Fruit fly (Drosophila melanogaster) whole organism, embryonic: ENCODE results near the gene Sap30.

Source experiments
- BtbVII ChIP-seq: fragments of 200-800 bp; sonication (Bioruptor generic); optimal IDR thresholded peaks from 3 replicates; lab custom pipeline; 2017; ENCODE audit warnings: missing biosample characterization, mild to moderate bottlenecking, missing genetic modification characterization
- Bteb2 ChIP-seq: fragments of 200-800 bp; sonication (Bioruptor generic); optimal IDR thresholded peaks from 2 replicates; lab custom pipeline; 2016; ENCODE audit warnings: missing biosample characterization, missing genetic modification characterization
- C15 ChIP-seq: fragments of 200-800 bp; sonication (Bioruptor generic); IDR thresholded peaks from 3 replicates; pipeline ENCODE4 v1.3.6; 2022; ENCODE audit warnings: missing biosample characterization, missing genetic modification characterization
- CG10147 ChIP-seq: fragments of 200-800 bp; sonication (Bioruptor generic); optimal IDR thresholded peaks from 2 replicates; lab custom pipeline; 2019; ENCODE audit warnings: missing biosample characterization, mild to moderate bottlenecking, missing genetic modification characterization, moderate library complexity
- CG11247 ChIP-seq: fragments of 200-800 bp; sonication (Bioruptor generic); IDR thresholded peaks from 2 replicates; pipeline ENCODE4 v1.3.6; 2022; ENCODE audit warnings: missing biosample characterization, missing genetic modification characterization
- CG13296 ChIP-seq: fragments of 200-800 bp; sonication (Bioruptor generic); optimal IDR thresholded peaks from 3 replicates; lab custom pipeline; 2018; ENCODE audit warnings: missing biosample characterization, mild to moderate bottlenecking, missing genetic modification characterization
- CG14014 ChIP-seq: fragments of 200-800 bp; sonication (Bioruptor generic); IDR thresholded peaks from 2 replicates; pipeline ENCODE4 v1.3.6; 2022; ENCODE audit warnings: missing biosample characterization, missing genetic modification characterization
- CG14441 ChIP-seq: fragments of 200-800 bp; sonication (Bioruptor generic); IDR thresholded peaks from 2 replicates; pipeline ENCODE4 v1.3.6; 2022; ENCODE audit warnings: missing biosample characterization, missing genetic modification characterization
- CG1529 ChIP-seq: fragments of 200-800 bp; sonication (Bioruptor generic); optimal IDR thresholded peaks from 3 replicates; lab custom pipeline; 2018; ENCODE audit warnings: missing biosample characterization, missing genetic modification characterization
- CG2116 ChIP-seq: fragments of 200-800 bp; sonication (Bioruptor generic); optimal IDR thresholded peaks from 3 replicates; lab custom pipeline; 2018; ENCODE audit warnings: missing biosample characterization, mild to moderate bottlenecking, missing genetic modification characterization
- CG2120 ChIP-seq: fragments of 200-800 bp; sonication (Bioruptor generic); optimal IDR thresholded peaks from 3 replicates; lab custom pipeline; 2016; ENCODE audit warnings: missing biosample characterization, missing genetic modification characterization
- CG2199 ChIP-seq: fragments of 200-800 bp; sonication (Bioruptor generic); IDR thresholded peaks from 3 replicates; pipeline ENCODE4 v1.3.6; 2022; ENCODE audit warnings: missing biosample characterization, missing genetic modification characterization
- CG2712 ChIP-seq: fragments of 200-800 bp; optimal IDR thresholded peaks from 3 replicates; lab custom pipeline; 2019; ENCODE audit warnings: missing biosample characterization, mild to moderate bottlenecking, missing genetic modification characterization, moderate library complexity
- CG3995 ChIP-seq: fragments of 200-800 bp; sonication (Bioruptor generic); optimal IDR thresholded peaks from 3 replicates; lab custom pipeline; 2016; ENCODE audit warnings: missing biosample characterization, missing genetic modification characterization
- CG6689 ChIP-seq: fragments of 200-800 bp; sonication (Bioruptor generic); IDR thresholded peaks from 2 replicates; pipeline ENCODE4 v1.3.6; 2022; ENCODE audit warnings: missing biosample characterization, missing genetic modification characterization
- CG6765 ChIP-seq: fragments of 200-800 bp; sonication (Bioruptor generic); optimal IDR thresholded peaks from 3 replicates; lab custom pipeline; 2017; ENCODE audit warnings: missing biosample characterization, mild to moderate bottlenecking, missing genetic modification characterization
- CG8089 ChIP-seq: fragments of 200-800 bp; sonication (Bioruptor generic); optimal IDR thresholded peaks from 3 replicates; lab custom pipeline; 2016; ENCODE audit warnings: missing biosample characterization, missing genetic modification characterization
- CG9797 ChIP-seq: fragments of 200-800 bp; sonication (Bioruptor generic); optimal IDR thresholded peaks from 3 replicates; lab custom pipeline; 2018; ENCODE audit warnings: missing biosample characterization, mild to moderate bottlenecking, missing genetic modification characterization
- HLH3B ChIP-seq: fragments of 200-800 bp; sonication (Bioruptor generic); IDR thresholded peaks from 2 replicates; pipeline ENCODE4 v1.3.6; 2022; ENCODE audit warnings: missing biosample characterization, missing genetic modification characterization
- HmgD ChIP-seq: fragments of 200-800 bp; sonication (Bioruptor generic); optimal IDR thresholded peaks from 3 replicates; lab custom pipeline; 2016; ENCODE audit warnings: missing biosample characterization, missing genetic modification characterization
- MBD-R2 ChIP-seq: fragments of 200-800 bp; sonication (Bioruptor generic); IDR thresholded peaks from 2 replicates; pipeline ENCODE4 v1.3.6; 2022; ENCODE audit warnings: missing biosample characterization, missing genetic modification characterization
- Med ChIP-seq: fragments of 200-800 bp; sonication (Bioruptor generic); peaks from one replicate; lab custom pipeline; 2016; ENCODE audit warnings: missing biosample characterization, missing genetic modification characterization, mild to moderate bottlenecking, inconsistent platforms, moderate library complexity
- NFAT ChIP-seq: fragments of 200-800 bp; sonication (Bioruptor generic); IDR thresholded peaks from 2 replicates; pipeline ENCODE4 v1.3.6; 2022; ENCODE audit warnings: missing biosample characterization, missing genetic modification characterization
- Pdp1 ChIP-seq, 2 experiments: fragments of 200-800 bp; sonication (Bioruptor generic); optimal IDR thresholded peaks; 3 replicates each; lab custom pipeline; 2016; ENCODE audit warnings: missing biosample characterization in 2 of 2, missing genetic modification characterization in 2 of 2, mild to moderate bottlenecking in 1 of 2, moderate library complexity in 1 of 2
- Scr ChIP-seq: fragments of 200-800 bp; sonication (Bioruptor generic); IDR thresholded peaks from 2 replicates; pipeline ENCODE4 v1.3.6; 2022; ENCODE audit warnings: missing biosample characterization, missing genetic modification characterization; ENCODE audit not compliant: partially characterized antibody
- Sin3A ChIP-seq: fragments of >200 bp; optimal IDR thresholded peaks from 2 replicates; lab custom pipeline; 2018
- Sry-δ ChIP-seq: fragments of 200-800 bp; sonication (Bioruptor generic); optimal IDR thresholded peaks from 2 replicates; lab custom pipeline; 2016; ENCODE audit warnings: missing biosample characterization, missing genetic modification characterization
- Trl ChIP-seq, 3 experiments: fragments of >200 bp in 2 of 3; fragments of 200-800 bp in 1 of 3; sonication (Bioruptor generic) in 1 of 3; optimal IDR thresholded peaks; 2 replicates in 1 of 3; 3 replicates in 2 of 3; lab custom pipeline; 2016 to 2017; ENCODE audit warnings: missing biosample characterization in 1 of 3, missing genetic modification characterization in 1 of 3
- Xbp1 ChIP-seq: fragments of 200-800 bp; sonication (Bioruptor generic); optimal IDR thresholded peaks from 3 replicates; lab custom pipeline; 2016; ENCODE audit warnings: missing biosample characterization, mild to moderate bottlenecking, missing genetic modification characterization
- bab2 ChIP-seq: fragments of 200-800 bp; sonication (Bioruptor generic); optimal IDR thresholded peaks from 2 replicates; lab custom pipeline; 2016; ENCODE audit warnings: missing biosample characterization, missing genetic modification characterization
- corto ChIP-seq: fragments of 200-800 bp; sonication (Bioruptor generic); optimal IDR thresholded peaks from 2 replicates; lab custom pipeline; 2016; ENCODE audit warnings: missing biosample characterization, mild to moderate bottlenecking, missing genetic modification characterization, moderate library complexity
- fu2 ChIP-seq: fragments of 200-800 bp; sonication (Bioruptor generic); optimal IDR thresholded peaks from 2 replicates; lab custom pipeline; 2016; ENCODE audit warnings: missing biosample characterization, missing genetic modification characterization
- gcm2 ChIP-seq: fragments of 200-800 bp; sonication (Bioruptor generic); optimal IDR thresholded peaks from 2 replicates; lab custom pipeline; 2016; ENCODE audit warnings: missing biosample characterization, missing genetic modification characterization
- hbn ChIP-seq: fragments of 200-800 bp; sonication (Bioruptor generic); IDR thresholded peaks from 2 replicates; pipeline ENCODE4 v1.3.6; 2022; ENCODE audit warnings: missing biosample characterization, missing genetic modification characterization; ENCODE audit not compliant: partially characterized antibody
- lmd ChIP-seq: fragments of 200-800 bp; sonication (Bioruptor generic); IDR thresholded peaks from 2 replicates; pipeline ENCODE4 v1.3.6; 2022; ENCODE audit warnings: missing biosample characterization, missing genetic modification characterization
- nau ChIP-seq: fragments of 200-800 bp; sonication (Bioruptor generic); optimal IDR thresholded peaks from 3 replicates; lab custom pipeline; 2017; ENCODE audit warnings: missing biosample characterization, mild to moderate bottlenecking, missing genetic modification characterization, missing genetic modification reagents
- onecut ChIP-seq: fragments of 200-800 bp; sonication (Bioruptor generic); IDR thresholded peaks from 2 replicates; pipeline ENCODE4 v1.3.6; 2022; ENCODE audit warnings: missing biosample characterization, missing genetic modification characterization
- p53 ChIP-seq: fragments of 200-800 bp; sonication (Bioruptor generic); optimal IDR thresholded peaks from 2 replicates; lab custom pipeline; 2016; ENCODE audit warnings: missing biosample characterization, missing genetic modification characterization
- pan ChIP-seq, 4 experiments: fragments of >200 bp in 3 of 4; fragments of 200-800 bp in 1 of 4; sonication (Bioruptor generic) in 1 of 4; optimal IDR thresholded peaks in 3 of 4; IDR thresholded peaks in 1 of 4; 2 replicates each; pipeline versions ENCODE4 v1.3.6 to Lab custom; 2017 to 2022; ENCODE audit warnings: missing biosample characterization in 2 of 4, missing genetic modification characterization in 2 of 4, mixed read lengths in 1 of 4
- row ChIP-seq: fragments of 200-800 bp; sonication (Bioruptor generic); IDR thresholded peaks from 3 replicates; pipeline ENCODE4 v1.3.6; 2022; ENCODE audit warnings: missing biosample characterization, missing genetic modification characterization
- scrt ChIP-seq: fragments of 200-800 bp; sonication (Bioruptor generic); optimal IDR thresholded peaks from 2 replicates; lab custom pipeline; 2018; ENCODE audit warnings: missing biosample characterization, mild to moderate bottlenecking, missing genetic modification characterization, moderate library complexity
- sd ChIP-seq: fragments of 200-800 bp; sonication (Bioruptor generic); optimal IDR thresholded peaks from 3 replicates; lab custom pipeline; 2018; ENCODE audit warnings: missing biosample characterization, mild to moderate bottlenecking, missing genetic modification characterization, moderate library complexity
- sens-2 ChIP-seq: fragments of 200-800 bp; sonication (Bioruptor generic); IDR thresholded peaks from 2 replicates; pipeline ENCODE4 v1.3.6; 2022; ENCODE audit warnings: missing biosample characterization, missing genetic modification characterization
- sob ChIP-seq: fragments of 200-800 bp; sonication (Bioruptor generic); IDR thresholded peaks from 2 replicates; pipeline ENCODE4 v1.3.6; 2022; ENCODE audit warnings: missing biosample characterization, missing genetic modification characterization
- tin ChIP-seq: fragments of 200-800 bp; sonication (Bioruptor generic); optimal IDR thresholded peaks from 3 replicates; lab custom pipeline; 2016; ENCODE audit warnings: missing biosample characterization, missing genetic modification characterization
- tna ChIP-seq: fragments of 200-800 bp; sonication (Bioruptor generic); IDR thresholded peaks from 2 replicates; pipeline ENCODE4 v1.3.6; 2022; ENCODE audit warnings: missing biosample characterization, missing genetic modification characterization; ENCODE audit not compliant: partially characterized antibody
- ttk ChIP-seq: fragments of 200-800 bp; sonication (Bioruptor generic); IDR thresholded peaks from 2 replicates; pipeline ENCODE4 v2.1.2; 2022; ENCODE audit warnings: missing biosample characterization, missing genetic modification characterization
- vvl ChIP-seq: fragments of 200-800 bp; sonication (Bioruptor generic); IDR thresholded peaks from 2 replicates; pipeline ENCODE4 v1.3.6; 2022; ENCODE audit warnings: missing biosample characterization, missing genetic modification characterization
- zf30C ChIP-seq: fragments of 200-800 bp; sonication (Bioruptor generic); optimal IDR thresholded peaks from 3 replicates; lab custom pipeline; 2018; ENCODE audit warnings: missing biosample characterization, mild to moderate bottlenecking, missing genetic modification characterization

Sap30 gene

dm6 chrX:16799914-16800313, 12.8 kb downstream of the Sap30 start:
- TF ChIP-seq sd = peak; percentile 14
- TF ChIP-seq bab2 (GFP tag; lab: Kevin White, UChicago) = no peak
- TF ChIP-seq CG3995 (GFP tag; lab: Kevin White, UChicago) = peak; percentile 20
- peak; percentile 6 for TF ChIP-seq CG2120
- no peak for TF ChIP-seq ttk (GFP tag; lab: Robert Waterston, UW)
- TF ChIP-seq row (GFP tag; lab: Robert Waterston, UW) = peak; percentile 28; the same call in 1 of the 3 replicates
- TF ChIP-seq zf30C = peak; percentile 57
- TF ChIP-seq CG8089 (GFP tag; lab: Kevin White, UChicago) = no peak
- TF ChIP-seq Med (GFP tag; lab: Kevin White, UChicago) = peak; percentile 60
- no peak for TF ChIP-seq scrt (GFP tag; lab: Kevin White, UChicago)
- TF ChIP-seq vvl = 0 out of 2 replicates have a peak, but pooled peaks have one; percentile 8
- TF ChIP-seq pan (optimal IDR thresholded peaks at IDR 0.05; lab: Kevin White, UChicago) = no peak
- peak in 1 of 2 experiments; percentile 17 for TF ChIP-seq pan (GFP tag; optimal IDR thresholded peaks at IDR 0.05 in 1 of 2, IDR thresholded peaks at IDR 0.05 in 1 of 2)
- TF ChIP-seq HLH3B (GFP tag; lab: Robert Waterston, UW) = 0 out of 2 replicates have a peak, but pooled peaks have one; percentile 19
- TF ChIP-seq CG6689 (GFP tag; lab: Robert Waterston, UW) = 0 out of 2 replicates have a peak, but pooled peaks have one; percentile 9
- TF ChIP-seq tna (GFP tag; lab: Robert Waterston, UW) = no peak

- TF ChIP-seq CG6765 (GFP tag; lab: Kevin White, UChicago) = no peak
- TF ChIP-seq p53 (GFP tag; lab: Kevin White, UChicago) = no peak
- no peak for TF ChIP-seq CG11247
- TF ChIP-seq C15 (GFP tag; lab: Robert Waterston, UW) = no peak
- TF ChIP-seq Pdp1 (GFP tag; optimal IDR thresholded peaks at IDR 0.05; lab: Kevin White, UChicago) = no peak
- no peak for TF ChIP-seq CG14014 (GFP tag; lab: Robert Waterston, UW)
- no peak for TF ChIP-seq lmd (GFP tag; lab: Robert Waterston, UW)
- no peak for TF ChIP-seq CG14441 (GFP tag; lab: Robert Waterston, UW)
- no peak for TF ChIP-seq NFAT (GFP tag; lab: Robert Waterston, UW)
- peak; percentile 11 for TF ChIP-seq CG2712
- TF ChIP-seq HmgD (GFP tag; lab: Kevin White, UChicago) = no peak
- TF ChIP-seq nau (GFP tag; lab: Kevin White, UChicago) = no peak
- TF ChIP-seq tin (GFP tag; lab: Kevin White, UChicago) = no peak
- TF ChIP-seq CG13296 (GFP tag; lab: Kevin White, UChicago) = no peak
- no peak for TF ChIP-seq BtbVII
- TF ChIP-seq sens-2 (GFP tag; lab: Robert Waterston, UW) = no peak
- no peak for TF ChIP-seq gcm2 (GFP tag; lab: Kevin White, UChicago)
- no peak for TF ChIP-seq CG1529
- TF ChIP-seq Scr = peak; percentile 24; the same call in 1 of the 2 replicates
- no peak for TF ChIP-seq onecut (GFP tag; lab: Robert Waterston, UW)
- no peak for TF ChIP-seq Bteb2 (GFP tag; lab: Kevin White, UChicago)
- no peak for TF ChIP-seq Trl (optimal IDR thresholded peaks at IDR 0.05; lab: Kevin White, UChicago)
- TF ChIP-seq Trl (GFP tag; optimal IDR thresholded peaks at IDR 0.05; lab: Kevin White, UChicago) = no peak
- TF ChIP-seq CG9797 (GFP tag; lab: Kevin White, UChicago) = peak; percentile 71
- no peak for TF ChIP-seq CG3995 (GFP tag; lab: Kevin White, UChicago)
- peak; percentile 28 for TF ChIP-seq Sin3A (lab: Kevin White, UChicago)
- TF ChIP-seq CG10147 = no peak
- no peak for TF ChIP-seq corto (GFP tag; lab: Kevin White, UChicago)
- peak; percentile 8 for TF ChIP-seq Sry-δ
- TF ChIP-seq sob = no peak
- TF ChIP-seq CG2120 = no peak
- TF ChIP-seq fu2 = no peak
- peak; percentile 34 for TF ChIP-seq CG2116
- TF ChIP-seq Xbp1 (GFP tag; lab: Kevin White, UChicago) = no peak
- no peak for TF ChIP-seq hbn (GFP tag; lab: Robert Waterston, UW)
- peak; percentile 32; the same call in 1 of the 2 replicates for TF ChIP-seq MBD-R2 (GFP tag; lab: Robert Waterston, UW)
- no peak for TF ChIP-seq CG2199 (GFP tag; lab: Robert Waterston, UW)
These were observed 13.5 kb downstream of the Sap30 start, which contains the start of the genes CG9132 and CG4789 for dm6 chrX:16800530-16801027. TSS of gene CG9132 (minus strand) at chrX:16800710. TSS of gene CG4789 (plus strand) at chrX:16800930.
